Worm (Caenorhabditis elegans) whole organism, midembryonic: ENCODE results near the gene mrp-7.
A peak's percentile ranks its signal among the peaks of the same experiment; 100 is the strongest.

ENCODE experiments used
- T22C8.4 ChIP-seq: fragments of 200-800 bp; sonication (Bioruptor generic); IDR thresholded peaks from 2 replicates; pipeline ENCODE4 v1.3.6; 2022; ENCODE audit warnings: missing genetic modification characterization, missing compliant biosample characterization
- cog-1 ChIP-seq: sonication (generic microtip); optimal IDR thresholded peaks from 2 replicates; lab custom pipeline; 2016; ENCODE audit warnings: missing genetic modification characterization, missing compliant biosample characterization
- flt-1 ChIP-seq: fragments of 200-800 bp; sonication (Bioruptor generic); IDR thresholded peaks from 2 replicates; pipeline ENCODE4 v1.3.6; 2022; ENCODE audit warnings: missing genetic modification characterization, missing compliant biosample characterization
- klf-2 ChIP-seq: fragments of 200-800 bp; sonication (Bioruptor generic); conservative IDR thresholded peaks from 2 replicates; pipeline ENCODE4 v1.3.6; 2022; ENCODE audit warnings: missing genetic modification reagents, missing genetic modification characterization, missing compliant biosample characterization
- med-1 ChIP-seq: sonication (generic microtip); optimal IDR thresholded peaks from 2 replicates; lab custom pipeline; 2017; ENCODE audit warnings: missing genetic modification characterization, mild to moderate bottlenecking, missing compliant biosample characterization, antibody characterized with exemption, missing genetic modification reagents; ENCODE audit not compliant: insufficient read depth
- ref-1 ChIP-seq: fragments of 200-800 bp; sonication (Bioruptor generic); conservative IDR thresholded peaks from 2 replicates; pipeline ENCODE4 v1.3.6; 2022; ENCODE audit warnings: missing genetic modification reagents, missing genetic modification characterization, missing compliant biosample characterization
- tab-1 ChIP-seq: fragments of 200-800 bp; sonication (Bioruptor generic); IDR thresholded peaks from 2 replicates; pipeline ENCODE4 v1.3.6; 2022; ENCODE audit warnings: missing genetic modification characterization, missing compliant biosample characterization
- ztf-23 ChIP-seq: fragments of 200-800 bp; sonication (Bioruptor generic); IDR thresholded peaks from 2 replicates; pipeline ENCODE4 v1.3.6; 2022; ENCODE audit warnings: missing genetic modification reagents, missing genetic modification characterization, missing compliant biosample characterization
- ztf-29 ChIP-seq: fragments of 200-800 bp; sonication (Bioruptor generic); IDR thresholded peaks from 2 replicates; pipeline ENCODE4 v1.3.6; 2022; ENCODE audit warnings: missing genetic modification reagents, missing genetic modification characterization, missing compliant biosample characterization

The mrp-7 gene

DNA sequence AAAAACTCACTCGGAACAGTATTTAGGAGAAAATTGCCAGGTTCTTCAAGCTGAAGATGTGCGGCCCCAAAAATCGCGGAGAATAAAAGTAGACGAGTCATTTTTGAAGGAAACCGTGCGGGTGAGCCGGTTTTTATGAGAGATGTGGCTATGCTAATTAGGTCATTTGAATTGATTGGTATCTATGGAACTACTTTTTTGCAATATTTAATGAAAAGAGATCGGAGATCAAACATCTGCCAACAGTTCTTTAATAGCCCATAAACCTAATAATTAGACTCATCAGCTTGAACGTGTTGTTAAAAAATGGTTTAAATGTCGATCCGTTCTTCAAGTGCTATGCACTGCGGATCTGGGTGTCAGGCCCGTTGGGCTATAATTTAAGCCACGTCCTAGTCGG, 40.8 kb downstream of the mrp-7 start, which contains the start of gene Y43F8C.16:
Gene Y43F8C.16 (minus strand): TSS at position 101 of the 400 bp plus-strand sequence.
- TF ChIP-seq klf-2: no peak
- no peak for TF ChIP-seq flt-1 (GFP tag; lab: Robert Waterston, UW)
- TF ChIP-seq med-1 (GFP tag; lab: Kevin White, UChicago): no peak
- TF ChIP-seq ref-1 (GFP tag; lab: Robert Waterston, UW): no peak
- TF ChIP-seq cog-1: no peak
- TF ChIP-seq T22C8.4: no peak
- TF ChIP-seq tab-1 (GFP tag; lab: Robert Waterston, UW): no peak
- no peak for TF ChIP-seq ztf-29 (GFP tag; lab: Robert Waterston, UW)
- no peak for TF ChIP-seq ztf-23 (GFP tag; lab: Robert Waterston, UW)

DNA sequence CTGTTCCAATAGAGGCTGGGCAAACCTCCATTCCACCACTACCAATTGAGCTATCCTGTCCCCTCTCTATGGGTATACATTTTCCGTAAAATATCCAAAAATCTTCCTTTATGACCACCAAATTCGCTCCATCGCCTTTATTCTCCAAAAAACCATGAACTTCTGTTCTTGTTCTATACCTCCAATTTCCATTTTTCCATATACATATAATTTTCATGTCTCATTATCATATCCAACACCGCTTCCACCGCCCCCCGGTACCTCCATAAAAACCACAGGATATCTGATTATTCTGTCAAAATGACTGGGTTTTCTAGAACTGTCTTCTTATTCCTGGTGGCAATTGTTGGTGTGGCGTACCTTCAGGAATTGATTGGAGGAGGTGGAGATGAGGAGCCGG, 41.2 kb downstream of the mrp-7 start, which contains the start of gene Y43F8C.17:
Gene Y43F8C.17 (plus strand): TSS at position 301 of the 400 bp plus-strand sequence.
- no peak for TF ChIP-seq tab-1 (GFP tag; lab: Robert Waterston, UW)
- TF ChIP-seq klf-2: no peak
- TF ChIP-seq ztf-23 (GFP tag; lab: Robert Waterston, UW): no peak

DNA sequence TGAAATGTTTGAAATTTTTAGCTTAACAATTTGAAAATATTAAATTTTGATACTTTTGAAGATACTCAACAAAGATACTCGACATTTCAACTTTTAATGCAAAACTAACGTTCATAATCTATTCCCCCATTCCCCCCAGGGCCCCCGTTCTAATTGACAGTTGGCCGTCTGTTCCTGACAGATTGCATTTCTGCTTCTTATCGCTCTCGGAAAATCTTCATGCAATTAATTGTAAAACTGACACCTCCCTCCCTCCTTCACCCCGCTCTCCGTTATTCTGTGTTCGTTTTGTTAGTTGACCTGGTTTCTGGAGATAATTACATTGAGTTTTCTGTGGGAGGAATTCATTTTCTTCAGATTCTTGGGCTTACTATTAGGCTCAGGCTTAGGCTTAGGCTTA, 43.3 kb downstream of the mrp-7 start:
- no peak for TF ChIP-seq flt-1 (GFP tag; lab: Robert Waterston, UW)
- TF ChIP-seq T22C8.4: no peak
- no peak for TF ChIP-seq tab-1 (GFP tag; lab: Robert Waterston, UW)
- TF ChIP-seq cog-1: no peak
- no peak for TF ChIP-seq ztf-23 (GFP tag; lab: Robert Waterston, UW)
- no peak for TF ChIP-seq klf-2
- TF ChIP-seq ref-1 (GFP tag; lab: Robert Waterston, UW): no peak
- no peak for TF ChIP-seq ztf-29 (GFP tag; lab: Robert Waterston, UW)
- TF ChIP-seq med-1 (GFP tag; lab: Kevin White, UChicago): no peak

DNA sequence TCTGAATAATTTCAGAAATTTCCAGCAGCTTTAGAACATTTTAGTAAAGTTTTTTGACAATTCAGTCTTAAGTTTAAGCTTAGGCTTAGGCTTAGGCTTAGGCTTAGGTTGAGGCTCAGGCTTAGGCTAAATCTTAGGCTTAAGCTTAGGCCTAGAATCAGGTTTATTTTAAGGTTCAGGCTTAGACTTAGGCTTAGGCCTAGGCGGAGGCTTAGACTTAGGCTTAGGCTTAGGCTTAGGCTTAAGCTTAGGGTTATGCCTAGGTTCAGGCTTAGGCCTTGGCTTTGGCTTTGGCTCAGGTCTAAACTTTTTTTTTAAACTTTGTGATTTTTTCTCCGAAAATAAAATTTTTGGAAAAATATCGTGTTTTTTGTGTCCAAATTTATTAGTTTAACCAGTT, 44.0 kb downstream of the mrp-7 start:
- peak; percentile 52; the same call in 1 of the 2 replicates for TF ChIP-seq ztf-29 (GFP tag; lab: Robert Waterston, UW)
- no peak for TF ChIP-seq ref-1 (GFP tag; lab: Robert Waterston, UW)

DNA sequence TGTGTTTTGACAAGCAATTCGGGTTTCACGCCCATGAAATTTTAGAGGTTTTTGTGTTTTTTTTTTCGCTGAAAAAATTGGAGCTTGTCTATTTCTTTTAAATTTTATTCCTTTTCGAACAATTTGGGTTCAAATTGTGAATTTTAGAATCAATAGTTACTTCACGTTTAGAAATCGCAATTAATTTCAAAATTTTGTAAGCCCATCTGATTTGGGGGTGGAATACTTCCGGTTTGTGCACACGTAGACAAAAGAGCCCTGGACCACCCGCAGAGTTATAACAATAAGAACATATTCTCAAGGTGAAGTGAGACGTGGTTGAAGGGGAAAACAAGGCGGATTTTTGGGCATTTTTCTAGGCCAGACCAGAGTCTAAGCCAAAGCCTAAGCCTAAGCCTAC, 44.6 kb downstream of the mrp-7 start, which contains the start of gene Y116F11A.6:
Gene Y116F11A.6 (plus strand): TSS at position 301 of the 400 bp plus-strand sequence.
- TF ChIP-seq klf-2: no peak
- no peak for TF ChIP-seq ref-1 (GFP tag; lab: Robert Waterston, UW)
- TF ChIP-seq flt-1 (GFP tag; lab: Robert Waterston, UW): no peak
- no peak for TF ChIP-seq cog-1
- TF ChIP-seq tab-1 (GFP tag; lab: Robert Waterston, UW): no peak
- TF ChIP-seq ztf-23 (GFP tag; lab: Robert Waterston, UW): no peak
- TF ChIP-seq T22C8.4: no peak
- no peak for TF ChIP-seq med-1 (GFP tag; lab: Kevin White, UChicago)
- TF ChIP-seq ztf-29 (GFP tag; lab: Robert Waterston, UW): no peak

DNA sequence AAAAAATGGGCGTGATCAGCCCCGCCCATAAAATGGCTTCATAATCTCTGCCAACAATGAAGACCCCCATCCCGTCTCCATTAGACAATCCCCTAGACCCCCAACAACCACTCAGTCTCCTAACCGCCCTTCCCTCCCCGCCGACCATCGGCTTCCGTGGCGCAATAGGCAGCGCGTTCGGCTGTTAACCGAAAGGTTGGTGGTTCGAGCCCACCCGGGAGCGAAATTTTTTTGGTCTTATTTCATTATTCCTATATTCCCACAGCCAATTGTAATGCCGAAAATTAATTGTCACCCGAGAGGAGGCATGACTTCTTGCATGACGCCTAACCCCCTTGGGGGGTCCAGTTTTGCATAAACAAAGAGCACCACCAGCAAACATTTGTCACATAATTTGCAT, 48.2 kb downstream of the mrp-7 start:
- TF ChIP-seq ztf-29 (GFP tag; lab: Robert Waterston, UW): peak; percentile 64; the same call in 1 of the 2 replicates
- peak; percentile 86 for TF ChIP-seq ztf-23 (GFP tag; lab: Robert Waterston, UW)
- no peak for TF ChIP-seq cog-1
- peak; percentile 85 for TF ChIP-seq tab-1 (GFP tag; lab: Robert Waterston, UW)
- TF ChIP-seq T22C8.4: peak; percentile 72
- peak; percentile 93 for TF ChIP-seq flt-1 (GFP tag; lab: Robert Waterston, UW)
- TF ChIP-seq med-1 (GFP tag; lab: Kevin White, UChicago): peak; percentile 42
- peak; percentile 52; the same call in 1 of the 2 replicates for TF ChIP-seq ref-1 (GFP tag; lab: Robert Waterston, UW)
- TF ChIP-seq klf-2: 0 out of 2 replicates have a peak, but pooled peaks have one; percentile 32

DNA sequence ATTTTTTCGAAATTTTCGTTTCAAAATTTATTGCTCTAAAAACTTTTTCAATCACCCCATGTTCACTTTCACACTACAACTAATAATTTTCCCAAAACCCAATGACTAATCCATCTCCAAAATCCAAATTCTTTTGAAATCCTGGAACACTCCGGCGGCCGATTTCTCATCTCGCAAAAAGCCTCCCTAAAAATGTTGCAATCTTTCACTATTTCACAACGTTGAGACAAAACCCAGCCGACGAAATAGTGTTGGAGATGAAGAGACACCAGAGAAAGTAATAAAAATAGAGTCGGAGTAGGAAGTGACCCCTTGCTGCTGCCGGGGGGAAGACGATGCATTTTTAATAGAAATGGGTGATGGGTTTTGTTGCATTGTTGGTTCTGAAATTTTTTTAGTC, 49.9 kb downstream of the mrp-7 start:
- no peak for TF ChIP-seq ztf-29 (GFP tag; lab: Robert Waterston, UW)
- no peak for TF ChIP-seq med-1 (GFP tag; lab: Kevin White, UChicago)
- TF ChIP-seq tab-1 (GFP tag; lab: Robert Waterston, UW): no peak
- no peak for TF ChIP-seq ref-1 (GFP tag; lab: Robert Waterston, UW)

DNA sequence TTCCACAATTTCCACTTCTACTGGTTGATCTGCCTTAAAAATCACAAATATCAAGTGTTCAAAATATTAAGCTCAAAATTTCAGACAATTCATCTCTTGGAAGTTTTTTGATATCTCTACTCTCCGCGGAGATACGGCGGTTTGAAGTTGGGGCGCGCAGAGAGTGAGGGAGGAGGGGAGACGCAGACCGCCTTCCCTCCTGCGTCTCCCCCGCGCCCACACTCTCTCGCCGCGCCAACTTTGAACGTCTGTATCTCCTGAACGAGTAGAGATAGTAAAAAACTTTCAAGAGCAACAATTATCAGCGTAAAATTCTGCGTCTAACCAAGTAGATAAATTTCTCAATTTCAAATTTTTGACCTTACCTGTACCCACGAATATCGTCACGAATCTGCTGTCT, 53.3 kb downstream of the mrp-7 start:
- no peak for TF ChIP-seq med-1 (GFP tag; lab: Kevin White, UChicago)
- TF ChIP-seq ztf-29 (GFP tag; lab: Robert Waterston, UW): no peak
- no peak for TF ChIP-seq ref-1 (GFP tag; lab: Robert Waterston, UW)
- TF ChIP-seq cog-1: no peak
- TF ChIP-seq flt-1 (GFP tag; lab: Robert Waterston, UW): no peak
- TF ChIP-seq klf-2: no peak
- no peak for TF ChIP-seq tab-1 (GFP tag; lab: Robert Waterston, UW)
- no peak for TF ChIP-seq ztf-23 (GFP tag; lab: Robert Waterston, UW)
- no peak for TF ChIP-seq T22C8.4

DNA sequence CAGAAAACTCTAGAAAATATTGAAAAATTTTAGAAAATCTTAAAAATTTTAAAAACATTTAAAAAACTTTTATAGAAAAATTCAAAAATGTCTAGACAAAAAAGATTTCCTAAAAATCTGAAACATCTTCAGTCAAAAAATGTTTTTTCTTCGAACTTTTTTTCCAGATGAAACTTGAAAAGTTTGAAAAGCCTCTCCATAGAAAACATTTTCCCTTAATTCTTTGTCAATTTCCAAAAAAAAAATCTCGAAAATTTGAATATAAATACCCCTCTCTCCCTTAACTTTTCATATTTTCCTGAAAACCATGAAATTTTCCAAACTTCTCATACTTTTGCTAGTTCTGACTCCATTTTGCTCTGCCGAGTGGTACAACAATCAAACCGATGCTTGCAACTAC, 54.1 kb downstream of the mrp-7 start, which contains the start of gene Y116F11A.3:
Gene Y116F11A.3 (plus strand): TSS at position 301 of the 400 bp plus-strand sequence.
- no peak for TF ChIP-seq cog-1
- TF ChIP-seq klf-2: no peak
- no peak for TF ChIP-seq flt-1 (GFP tag; lab: Robert Waterston, UW)
- TF ChIP-seq ztf-23 (GFP tag; lab: Robert Waterston, UW): no peak
- no peak for TF ChIP-seq ref-1 (GFP tag; lab: Robert Waterston, UW)
- TF ChIP-seq tab-1 (GFP tag; lab: Robert Waterston, UW): no peak
- TF ChIP-seq med-1 (GFP tag; lab: Kevin White, UChicago): no peak
- TF ChIP-seq ztf-29 (GFP tag; lab: Robert Waterston, UW): no peak
- no peak for TF ChIP-seq T22C8.4

DNA sequence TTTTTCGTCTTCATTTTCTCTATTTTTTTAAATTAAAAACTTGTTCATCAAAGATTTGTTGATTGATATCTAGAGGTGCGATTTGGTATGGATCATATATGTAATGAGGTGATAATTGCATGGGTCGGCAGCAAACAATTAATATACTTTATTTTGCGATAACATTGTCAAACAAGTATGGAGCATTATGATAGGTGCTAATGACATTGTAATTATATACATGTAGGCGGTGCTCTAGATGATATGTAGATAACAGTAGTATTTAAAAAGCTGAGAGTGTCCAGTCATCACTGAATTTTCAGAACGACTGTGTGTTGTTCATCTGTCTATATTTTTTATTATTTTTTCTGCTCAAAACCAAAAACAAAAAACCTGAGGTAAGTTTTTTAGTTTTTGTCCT, 55.6 kb downstream of the mrp-7 start, which contains the start of gene Y116F11A.1:
Gene Y116F11A.1 (plus strand): TSS at position 301 of the 400 bp plus-strand sequence.
- TF ChIP-seq ztf-29 (GFP tag; lab: Robert Waterston, UW) (no peak), ztf-23 (GFP tag; lab: Robert Waterston, UW) (no peak), klf-2 (no peak), med-1 (GFP tag; lab: Kevin White, UChicago) (no peak)
